Fruit fly (Drosophila melanogaster): Measurements from ENCODE around the gene morgue.

The morgue gene

DNA sequence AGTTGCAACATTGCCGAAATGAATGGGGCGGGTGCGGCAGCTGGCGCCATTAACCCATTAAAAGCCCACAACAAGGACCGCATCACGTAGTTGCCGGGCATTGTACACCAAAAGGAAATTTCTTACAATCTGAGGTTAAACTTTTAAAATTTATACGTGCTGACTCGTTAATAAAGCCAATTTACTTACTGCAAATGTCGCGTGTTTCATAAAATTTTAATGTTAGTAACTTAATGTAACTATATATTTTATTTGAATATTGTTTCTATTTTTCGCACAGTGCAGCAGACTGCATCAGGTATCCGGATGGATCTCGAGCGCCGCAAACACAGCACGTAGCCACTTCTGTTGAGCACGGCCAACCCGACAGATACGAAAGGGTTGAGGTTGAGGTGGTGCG lies 27.6 kb downstream of the morgue start:
- TF ChIP-seq Mnt (GFP tag; optimal IDR thresholded peaks at IDR 0.05) (no peak), CG7045 (GFP tag; optimal IDR thresholded peaks at IDR 0.05) (peak; percentile 36), CG12768 (GFP tag; optimal IDR thresholded peaks at IDR 0.05) (peak; percentile 13), CG33017 (tag; optimal IDR thresholded peaks at IDR 0.05) (peak; percentile 42), Clk (GFP tag; optimal IDR thresholded peaks at IDR 0.05) (no peak), pad (GFP tag; optimal IDR thresholded peaks at IDR 0.05) (no peak), CG5204 (GFP tag; optimal IDR thresholded peaks at IDR 0.05) (peak; percentile 43)

DNA sequence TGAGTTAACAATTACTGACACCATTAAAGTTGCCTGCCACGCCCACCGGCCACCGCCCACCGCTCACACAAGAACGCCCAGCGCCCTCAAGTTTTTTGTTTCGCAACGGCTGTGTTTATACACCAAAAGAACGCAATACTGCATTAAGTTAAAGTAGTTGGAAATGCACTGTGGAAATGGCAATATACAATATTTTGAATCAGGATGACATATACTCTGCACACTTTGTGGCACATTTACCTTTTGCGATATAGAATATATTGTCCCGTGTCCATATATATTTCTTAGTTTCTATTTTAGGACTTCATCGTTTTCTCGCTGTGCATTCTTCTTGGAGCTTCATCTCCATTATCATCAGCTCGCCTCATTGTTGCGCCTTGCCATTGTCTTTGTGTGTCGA lies 28.4 kb downstream of the morgue start:
- TF ChIP-seq Hr96 (GFP tag; optimal IDR thresholded peaks at IDR 0.05): peak; percentile 10
- no peak for TF ChIP-seq CG5204 (GFP tag; optimal IDR thresholded peaks at IDR 0.05)

- no peak for TF ChIP-seq Hr96 (GFP tag; optimal IDR thresholded peaks at IDR 0.05)
- no peak for TF ChIP-seq tj (GFP tag; optimal IDR thresholded peaks at IDR 0.05)
- TF ChIP-seq Crg-1 (GFP tag; optimal IDR thresholded peaks at IDR 0.05): no peak
- no peak for TF ChIP-seq CG7101 (tag; optimal IDR thresholded peaks at IDR 0.05)
- no peak for TF ChIP-seq CG5204 (GFP tag; optimal IDR thresholded peaks at IDR 0.05)
- no peak for TF ChIP-seq CG33017 (tag; optimal IDR thresholded peaks at IDR 0.05)
- TF ChIP-seq CG7045 (GFP tag; optimal IDR thresholded peaks at IDR 0.05): no peak
- TF ChIP-seq cnc (optimal IDR thresholded peaks at IDR 0.05): no peak
- TF ChIP-seq cic (GFP tag; optimal IDR thresholded peaks at IDR 0.05): no peak
- no peak for TF ChIP-seq ovo (GFP tag; optimal IDR thresholded peaks at IDR 0.05)
- no peak for TF ChIP-seq toe (GFP tag; optimal IDR thresholded peaks at IDR 0.05)
- TF ChIP-seq CG14711 (tag; optimal IDR thresholded peaks at IDR 0.05): no peak
- TF ChIP-seq bab1 (GFP tag; optimal IDR thresholded peaks at IDR 0.05): no peak
- no peak for TF ChIP-seq CG12768 (GFP tag; optimal IDR thresholded peaks at IDR 0.05)
- TF ChIP-seq CG1620 (GFP tag; optimal IDR thresholded peaks at IDR 0.05): no peak
- no peak for TF ChIP-seq CG11617 (GFP tag; optimal IDR thresholded peaks at IDR 0.05)
- TF ChIP-seq kay (GFP tag; ENCODE audit: borderline replicate concordance): no peak
- TF ChIP-seq Mnt (GFP tag; optimal IDR thresholded peaks at IDR 0.05): no peak
These were observed 30.4 kb downstream of the morgue start for dm6 chr2L:4414059-4414458.

DNA sequence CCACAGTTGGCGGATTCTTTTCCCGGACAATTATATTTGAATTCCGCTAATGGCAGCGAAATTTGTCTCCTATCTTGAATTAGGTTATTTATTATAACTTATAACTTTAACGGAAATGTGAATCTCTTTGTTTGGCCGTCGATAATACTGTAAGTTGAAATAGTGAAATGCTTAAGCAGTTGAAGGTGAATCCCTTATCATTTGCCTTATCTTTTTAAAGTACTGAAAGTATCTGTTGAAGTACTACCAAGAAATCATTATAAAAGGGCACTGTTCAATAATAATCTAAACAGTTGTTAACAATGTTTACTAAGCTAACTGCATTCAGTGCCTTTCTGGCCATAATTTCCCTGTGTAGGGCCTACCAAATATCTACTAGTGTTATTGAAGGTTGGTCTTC lies 33.6 kb downstream of the morgue start, which contains the start of gene CG43055:
Gene CG43055, plus strand, starts transcription at position 301 of the 400 bp plus-strand sequence.
- TF ChIP-seq toe (GFP tag; optimal IDR thresholded peaks at IDR 0.05) (no peak), CG14711 (tag; optimal IDR thresholded peaks at IDR 0.05) (no peak), CG33017 (tag; optimal IDR thresholded peaks at IDR 0.05) (no peak), CG12768 (GFP tag; optimal IDR thresholded peaks at IDR 0.05) (no peak), ovo (GFP tag; optimal IDR thresholded peaks at IDR 0.05) (no peak), CG5204 (GFP tag; optimal IDR thresholded peaks at IDR 0.05) (no peak), Crg-1 (GFP tag; optimal IDR thresholded peaks at IDR 0.05) (no peak), cic (GFP tag; optimal IDR thresholded peaks at IDR 0.05) (no peak), tj (GFP tag; optimal IDR thresholded peaks at IDR 0.05) (no peak), kay (GFP tag; ENCODE audit: borderline replicate concordance) (no peak), Mnt (GFP tag; optimal IDR thresholded peaks at IDR 0.05) (no peak)

DNA sequence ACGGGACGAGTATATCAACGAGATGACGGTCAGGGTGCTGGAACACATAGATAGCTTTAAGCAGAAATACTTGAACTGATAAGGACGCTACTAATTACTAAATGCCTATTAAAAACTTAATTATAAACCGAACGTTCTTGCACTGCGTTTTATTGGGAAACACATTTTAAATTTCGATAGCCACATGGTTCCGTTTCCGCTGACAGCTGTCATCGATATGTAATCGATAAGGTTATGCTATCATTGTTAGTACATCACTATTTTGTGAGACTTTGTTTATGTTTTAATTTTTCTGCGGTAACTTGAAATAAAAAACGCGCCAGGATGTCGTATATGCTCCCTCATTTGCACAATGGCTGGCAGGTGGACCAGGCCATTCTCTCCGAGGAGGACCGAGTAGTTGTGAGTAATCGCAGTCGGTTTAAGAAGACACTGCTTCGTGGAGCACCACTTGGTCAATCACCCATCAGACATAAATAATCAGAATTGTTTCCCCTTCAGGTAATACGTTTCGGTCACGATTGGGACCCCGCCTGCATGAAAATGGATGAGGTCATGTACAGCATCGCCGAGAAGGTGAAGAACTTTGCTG lies 41.4 kb downstream of the morgue start, which contains the start of gene Dim1:
Gene Dim1, plus strand, starts transcription at position 239 of the 592 bp plus-strand sequence.
- TF ChIP-seq toe (GFP tag; optimal IDR thresholded peaks at IDR 0.05) (no peak), CG14711 (tag; optimal IDR thresholded peaks at IDR 0.05) (no peak), CG7101 (tag; optimal IDR thresholded peaks at IDR 0.05) (no peak), cnc (optimal IDR thresholded peaks at IDR 0.05) (no peak), Hr96 (GFP tag; optimal IDR thresholded peaks at IDR 0.05) (peak; percentile 28), CG33017 (tag; optimal IDR thresholded peaks at IDR 0.05) (peak; percentile 8), CG11617 (GFP tag; optimal IDR thresholded peaks at IDR 0.05) (peak; percentile 18), CG1620 (GFP tag; optimal IDR thresholded peaks at IDR 0.05) (no peak), CG7045 (GFP tag; optimal IDR thresholded peaks at IDR 0.05) (no peak), cic (GFP tag; optimal IDR thresholded peaks at IDR 0.05) (no peak), CG5204 (GFP tag; optimal IDR thresholded peaks at IDR 0.05) (no peak), bab1 (GFP tag; optimal IDR thresholded peaks at IDR 0.05) (peak; percentile 70), kay (GFP tag; ENCODE audit: borderline replicate concordance) (no peak), ovo (GFP tag; optimal IDR thresholded peaks at IDR 0.05) (no peak), pad (GFP tag; optimal IDR thresholded peaks at IDR 0.05) (no peak), Crg-1 (GFP tag; optimal IDR thresholded peaks at IDR 0.05) (no peak), tj (GFP tag; optimal IDR thresholded peaks at IDR 0.05) (no peak), Clk (GFP tag; optimal IDR thresholded peaks at IDR 0.05) (no peak)

- TF ChIP-seq CG11617 (GFP tag; optimal IDR thresholded peaks at IDR 0.05): no peak
- TF ChIP-seq Mnt (GFP tag; optimal IDR thresholded peaks at IDR 0.05): no peak
- TF ChIP-seq tj (GFP tag; optimal IDR thresholded peaks at IDR 0.05): no peak
- TF ChIP-seq toe (GFP tag; optimal IDR thresholded peaks at IDR 0.05): no peak
- TF ChIP-seq CG33017 (tag; optimal IDR thresholded peaks at IDR 0.05): no peak
- TF ChIP-seq Hr96 (GFP tag; optimal IDR thresholded peaks at IDR 0.05): no peak
- TF ChIP-seq Clk (GFP tag; optimal IDR thresholded peaks at IDR 0.05): no peak
- TF ChIP-seq cnc (optimal IDR thresholded peaks at IDR 0.05): no peak
- no peak for TF ChIP-seq bab1 (GFP tag; optimal IDR thresholded peaks at IDR 0.05)
- TF ChIP-seq pad (GFP tag; optimal IDR thresholded peaks at IDR 0.05): no peak
- no peak for TF ChIP-seq CG5204 (GFP tag; optimal IDR thresholded peaks at IDR 0.05)
- TF ChIP-seq Crg-1 (GFP tag; optimal IDR thresholded peaks at IDR 0.05): no peak
- TF ChIP-seq CG7045 (GFP tag; optimal IDR thresholded peaks at IDR 0.05): no peak
- no peak for TF ChIP-seq CG7101 (tag; optimal IDR thresholded peaks at IDR 0.05)
- TF ChIP-seq CG12768 (GFP tag; optimal IDR thresholded peaks at IDR 0.05): no peak
- TF ChIP-seq kay (GFP tag; ENCODE audit: borderline replicate concordance): no peak
These were observed 43.8 kb downstream of the morgue start, which contains the start of gene CG33003 for dm6 chr2L:4400653-4401052. Gene CG33003 (plus strand): TSS chr2L:4400953.

All from whole organism, adult.